Worm (Caenorhabditis elegans) whole organism, early embryonic: ENCODE results near the gene gldi-8.

ENCODE experiments used
- B0310.2 ChIP-seq: sonication (generic microtip); optimal IDR thresholded peaks from 2 replicates; lab custom pipeline; 2016; ENCODE audit warnings: mild to moderate bottlenecking, missing genetic modification characterization, missing compliant biosample characterization
- aly-1 ChIP-seq: sonication (generic microtip); optimal IDR thresholded peaks from 2 replicates; lab custom pipeline; 2016; ENCODE audit warnings: missing genetic modification characterization, missing compliant biosample characterization
- ama-1 ChIP-seq: fragments of 150-350 bp; optimal IDR thresholded peaks from 2 replicates; lab custom pipeline; 2014
- ceh-13 ChIP-seq: fragments of 200-800 bp; sonication (Bioruptor generic); optimal IDR thresholded peaks from 2 replicates; lab custom pipeline; 2018; ENCODE audit warnings: mild to moderate bottlenecking, missing genetic modification characterization, missing compliant biosample characterization
- ceh-36 ChIP-seq: sonication (generic microtip); optimal IDR thresholded peaks from 2 replicates; lab custom pipeline; 2016; ENCODE audit warnings: missing genetic modification characterization, inconsistent platforms, missing compliant biosample characterization
- ets-7 ChIP-seq: sonication (generic microtip); optimal IDR thresholded peaks from 2 replicates; lab custom pipeline; 2016; ENCODE audit warnings: missing genotype, missing genetic modification characterization, missing compliant biosample characterization
- hmbx-1 ChIP-seq: sonication (generic microtip); optimal IDR thresholded peaks from 2 replicates; lab custom pipeline; 2016; ENCODE audit warnings: mild to moderate bottlenecking, missing genetic modification characterization, missing compliant biosample characterization
- hnd-1 ChIP-seq: sonication (generic microtip); optimal IDR thresholded peaks from 2 replicates; lab custom pipeline; 2016; ENCODE audit warnings: missing genetic modification characterization, missing compliant biosample characterization
- pes-1 ChIP-seq: fragments of 200-800 bp; sonication (Bioruptor generic); IDR thresholded peaks from 2 replicates; pipeline ENCODE4 v1.3.6; 2022; ENCODE audit warnings: missing genetic modification reagents, missing genetic modification characterization, missing compliant biosample characterization
- sea-1 ChIP-seq: fragments of 200-800 bp; sonication (Bioruptor generic); conservative IDR thresholded peaks from 2 replicates; pipeline ENCODE4 v1.3.6; 2022; ENCODE audit warnings: missing genetic modification characterization, missing compliant biosample characterization
- tbx-11 ChIP-seq: fragments of 200-800 bp; sonication (Bioruptor generic); IDR thresholded peaks from 2 replicates; pipeline ENCODE4 v1.3.6; 2022; ENCODE audit warnings: missing genetic modification characterization, missing compliant biosample characterization
- tra-4 ChIP-seq: sonication (generic microtip); optimal IDR thresholded peaks from 2 replicates; lab custom pipeline; 2017; ENCODE audit warnings: missing genetic modification characterization, missing compliant biosample characterization

DNA sequence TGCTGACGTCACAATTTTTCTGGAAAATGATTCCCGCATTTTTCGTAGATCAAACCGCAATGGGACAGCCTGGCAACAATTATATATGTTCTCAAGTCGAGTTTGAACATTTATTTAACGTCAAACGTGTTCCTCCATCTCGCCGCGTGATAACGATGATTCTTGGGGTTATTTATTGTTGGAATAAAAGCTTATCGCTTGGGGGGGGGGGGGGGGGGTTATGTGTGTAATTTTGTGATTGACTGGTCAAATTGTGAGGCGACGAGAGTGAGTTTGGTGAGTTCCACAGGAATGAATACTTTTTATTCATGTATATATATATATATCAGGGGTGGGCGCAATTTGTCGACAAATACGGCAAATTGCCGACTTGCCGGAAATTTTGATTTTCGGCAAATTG lies 30.6 kb downstream of the gldi-8 start:
- TF ChIP-seq sea-1 (GFP tag; lab: Robert Waterston, UW) = no peak
- TF ChIP-seq ama-1 (lab: Kevin White, UChicago) = no peak
- TF ChIP-seq ceh-13 (GFP tag; lab: Kevin White, UChicago) = no peak
- TF ChIP-seq pes-1 = no peak
- no peak for TF ChIP-seq ets-7
- no peak for TF ChIP-seq hnd-1 (tag; lab: Kevin White, UChicago)
- TF ChIP-seq B0310.2 (tag; lab: Kevin White, UChicago) = no peak
- TF ChIP-seq ceh-36 (tag; lab: Kevin White, UChicago) = no peak
- TF ChIP-seq tra-4 = no peak
- no peak for TF ChIP-seq aly-1
- no peak for TF ChIP-seq tbx-11 (GFP tag; lab: Robert Waterston, UW)
- TF ChIP-seq hmbx-1 (tag; lab: Kevin White, UChicago) = no peak
